Fruit fly (Drosophila melanogaster) whole organism: ENCODE data around the gene CG14218.

ENCODE experiments used
- CG8478 ChIP-seq: fragments of >200 bp; optimal IDR thresholded peaks from 2 replicates; lab custom pipeline; 2018; ENCODE audit warnings: inconsistent platforms
- Dll ChIP-seq: fragments of >200 bp; optimal IDR thresholded peaks from 2 replicates; lab custom pipeline; 2017
- EcR ChIP-seq, 2 experiments: fragments of >200 bp; optimal IDR thresholded peaks; 2 replicates each; lab custom pipeline; 2017; ENCODE audit warnings: missing biosample characterization in 2 of 2, missing genetic modification characterization in 2 of 2, missing genetic modification reagents in 2 of 2
- pan ChIP-seq: fragments of >200 bp; optimal IDR thresholded peaks from 2 replicates; lab custom pipeline; 2017
- psq ChIP-seq: fragments of >200 bp; optimal IDR thresholded peaks from 2 replicates; lab custom pipeline; 2017
- usp ChIP-seq: fragments of >200 bp; optimal IDR thresholded peaks from 2 replicates; lab custom pipeline; 2017; ENCODE audit warnings: missing biosample characterization, missing genetic modification characterization, mixed read lengths

CG14218 gene

DNA sequence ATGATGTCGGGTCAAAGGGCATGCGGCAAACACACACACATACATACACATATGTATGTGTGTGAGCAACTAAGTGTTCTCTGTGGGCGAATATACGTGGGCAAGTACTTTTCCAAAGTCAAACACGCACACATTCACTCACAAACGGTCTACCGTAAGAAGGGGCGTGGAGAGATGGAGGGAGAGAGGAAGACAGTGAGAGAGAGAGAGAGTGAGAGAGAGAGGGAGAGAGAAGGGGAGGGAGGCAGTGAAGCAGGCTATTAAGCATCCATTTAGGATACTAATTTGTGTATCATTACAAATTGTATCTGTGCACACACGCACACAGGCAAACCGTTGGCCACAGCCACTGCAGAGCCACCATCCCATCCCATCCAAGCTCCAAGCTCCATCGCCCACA, 33.3 kb downstream of the CG14218 start:
- no peak for TF ChIP-seq Dll (lab: Kevin White, UChicago)
- TF ChIP-seq CG8478 (lab: Kevin White, UChicago), result no peak
- TF ChIP-seq psq (lab: Kevin White, UChicago), result no peak
- TF ChIP-seq usp (GFP tag; lab: Kevin White, UChicago), result no peak
- no peak for TF ChIP-seq EcR (GFP tag; optimal IDR thresholded peaks at IDR 0.05; lab: Kevin White, UChicago)
- no peak for TF ChIP-seq pan (lab: Kevin White, UChicago)

- TF ChIP-seq pan (lab: Kevin White, UChicago) (no peak), usp (GFP tag; lab: Kevin White, UChicago) (no peak), CG8478 (lab: Kevin White, UChicago) (no peak), EcR (GFP tag; optimal IDR thresholded peaks at IDR 0.05; lab: Kevin White, UChicago) (no peak), psq (lab: Kevin White, UChicago) (no peak), Dll (lab: Kevin White, UChicago) (no peak)
These were observed 34.4 kb downstream of the CG14218 start, which contains the start of gene CG32532 for dm6 chrX:19547382-19547781. Gene CG32532, minus strand, starts transcription at chrX:19547482.

DNA sequence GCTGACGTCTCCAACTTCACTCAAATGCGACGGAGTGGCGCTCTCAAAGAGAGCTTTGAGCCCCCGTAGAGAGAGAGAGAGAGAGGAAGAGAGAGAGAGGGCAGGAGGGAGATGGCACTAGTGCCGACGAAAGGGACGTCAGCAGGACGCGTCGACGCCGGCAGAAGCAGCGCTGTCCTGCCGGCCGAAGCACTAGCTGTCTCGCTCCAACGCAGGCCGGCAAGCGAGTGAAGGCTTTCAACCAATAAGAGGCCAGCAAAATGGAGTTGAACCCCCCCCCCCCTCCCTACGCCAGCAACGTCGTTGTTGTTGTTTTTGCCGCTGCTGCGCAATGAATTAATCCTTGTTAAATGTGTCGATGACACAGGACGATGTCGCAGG, 35.1 kb downstream of the CG14218 start:
- no peak for TF ChIP-seq pan (lab: Kevin White, UChicago)
- TF ChIP-seq usp (GFP tag; lab: Kevin White, UChicago), result no peak
- TF ChIP-seq Dll (lab: Kevin White, UChicago), result no peak
- no peak for TF ChIP-seq psq (lab: Kevin White, UChicago)
- no peak for TF ChIP-seq CG8478 (lab: Kevin White, UChicago)
- no peak for TF ChIP-seq EcR (GFP tag; optimal IDR thresholded peaks at IDR 0.05; lab: Kevin White, UChicago)

- no peak for TF ChIP-seq usp (GFP tag; lab: Kevin White, UChicago)
- TF ChIP-seq Dll (lab: Kevin White, UChicago), result peak; percentile 15
- peak; percentile 51 for TF ChIP-seq CG8478 (lab: Kevin White, UChicago)
- no peak for TF ChIP-seq pan (lab: Kevin White, UChicago)
- TF ChIP-seq psq (lab: Kevin White, UChicago), result no peak
- TF ChIP-seq EcR (GFP tag; optimal IDR thresholded peaks at IDR 0.05; lab: Kevin White, UChicago), result no peak
These were observed 35.7 kb downstream of the CG14218 start for dm6 chrX:19545865-19546657.

- no peak for TF ChIP-seq psq (lab: Kevin White, UChicago)
- no peak for TF ChIP-seq usp (GFP tag; lab: Kevin White, UChicago)
- TF ChIP-seq Dll (lab: Kevin White, UChicago), result no peak
- no peak for TF ChIP-seq CG8478 (lab: Kevin White, UChicago)
- no peak for TF ChIP-seq pan (lab: Kevin White, UChicago)
- no peak for TF ChIP-seq EcR (GFP tag; optimal IDR thresholded peaks at IDR 0.05; lab: Kevin White, UChicago)
These were observed 46.4 kb downstream of the CG14218 start for dm6 chrX:19535394-19535793.

dm6 chrX:19531642-19532041, 50.1 kb downstream of the CG14218 start, which contains the start of gene CG12231:
Gene CG12231, minus strand, starts transcription at chrX:19531742.
- no peak for TF ChIP-seq EcR (GFP tag; optimal IDR thresholded peaks at IDR 0.05; lab: Kevin White, UChicago)
- TF ChIP-seq psq (lab: Kevin White, UChicago), result no peak
- no peak for TF ChIP-seq pan (lab: Kevin White, UChicago)
- no peak for TF ChIP-seq CG8478 (lab: Kevin White, UChicago)
- no peak for TF ChIP-seq usp (GFP tag; lab: Kevin White, UChicago)
- no peak for TF ChIP-seq Dll (lab: Kevin White, UChicago)
